Fruit fly (Drosophila melanogaster) whole organism, embryonic: ENCODE results near the gene Prp5.
A peak's percentile ranks its signal among the peaks of the same experiment; 100 is the strongest.

Source experiments
- Asciz ChIP-seq: fragments of 200-800 bp; sonication (Bioruptor generic); optimal IDR thresholded peaks from 2 replicates; lab custom pipeline; 2017; ENCODE audit warnings: missing biosample characterization, mild to moderate bottlenecking, missing genetic modification characterization, missing genetic modification reagents
- Atf6 ChIP-seq: fragments of 200-800 bp; sonication (Bioruptor generic); IDR thresholded peaks from 2 replicates; pipeline ENCODE4 v1.3.6; 2022; ENCODE audit warnings: missing biosample characterization, missing genetic modification characterization
- CG11560 ChIP-seq: fragments of 200-800 bp; sonication (Bioruptor generic); IDR thresholded peaks from 3 replicates; pipeline ENCODE4 v1.3.6; 2022; ENCODE audit warnings: missing biosample characterization, missing genetic modification characterization
- CG12391 ChIP-seq: fragments of 200-800 bp; sonication (Bioruptor generic); optimal IDR thresholded peaks from 3 replicates; lab custom pipeline; 2018; ENCODE audit warnings: missing biosample characterization, mild to moderate bottlenecking, missing genetic modification characterization, moderate library complexity
- CG12942 ChIP-seq: fragments of 200-800 bp; sonication (Bioruptor generic); optimal IDR thresholded peaks from 3 replicates; lab custom pipeline; 2016; ENCODE audit warnings: missing biosample characterization, missing genetic modification characterization
- CG13624 ChIP-seq: fragments of 200-800 bp; sonication (Bioruptor generic); optimal IDR thresholded peaks from 2 replicates; lab custom pipeline; 2016; ENCODE audit warnings: missing biosample characterization, missing genetic modification characterization
- CG16779 ChIP-seq: fragments of 200-800 bp; sonication (Bioruptor generic); IDR thresholded peaks from 2 replicates; pipeline ENCODE4 v1.3.6; 2022; ENCODE audit warnings: missing biosample characterization, missing genetic modification characterization
- CG2202 ChIP-seq: fragments of 200-800 bp; sonication (Bioruptor generic); optimal IDR thresholded peaks from 2 replicates; lab custom pipeline; 2018; ENCODE audit warnings: missing biosample characterization, mild to moderate bottlenecking, missing genetic modification characterization
- CG3065 ChIP-seq: fragments of 200-800 bp; sonication (Bioruptor generic); optimal IDR thresholded peaks from 2 replicates; lab custom pipeline; 2016; ENCODE audit warnings: missing biosample characterization, missing genetic modification characterization
- CG3838 ChIP-seq: fragments of 200-800 bp; sonication (Bioruptor generic); optimal IDR thresholded peaks from 3 replicates; lab custom pipeline; 2016; ENCODE audit warnings: missing biosample characterization, missing genetic modification characterization
- CG42726 ChIP-seq: fragments of 200-800 bp; sonication (Bioruptor generic); IDR thresholded peaks from 2 replicates; pipeline ENCODE4 v1.3.6; 2022; ENCODE audit warnings: missing biosample characterization, missing genetic modification characterization; ENCODE audit not compliant: partially characterized antibody
- CG4404 ChIP-seq: fragments of 200-800 bp; sonication (Bioruptor generic); IDR thresholded peaks from 2 replicates; pipeline ENCODE4 v1.3.6; 2022; ENCODE audit warnings: missing biosample characterization, missing genetic modification characterization
- CG6254 ChIP-seq: fragments of 200-800 bp; sonication (Bioruptor generic); optimal IDR thresholded peaks from 3 replicates; lab custom pipeline; 2017; ENCODE audit warnings: mild to moderate bottlenecking, missing biosample characterization, missing genetic modification reagents, missing genetic modification characterization
- CG6683 ChIP-seq: fragments of 200-800 bp; sonication (Bioruptor generic); optimal IDR thresholded peaks from 2 replicates; lab custom pipeline; 2017; ENCODE audit warnings: missing biosample characterization, mild to moderate bottlenecking, missing genetic modification characterization, missing genetic modification reagents
- CG6765 ChIP-seq: fragments of 200-800 bp; sonication (Bioruptor generic); optimal IDR thresholded peaks from 3 replicates; lab custom pipeline; 2017; ENCODE audit warnings: missing biosample characterization, mild to moderate bottlenecking, missing genetic modification characterization
- CG7987 ChIP-seq: fragments of 200-800 bp; sonication (Bioruptor generic); optimal IDR thresholded peaks from 2 replicates; lab custom pipeline; 2018; ENCODE audit warnings: missing biosample characterization, mild to moderate bottlenecking, missing genetic modification characterization, moderate library complexity
- CG8290 ChIP-seq, 3 experiments: fragments of 200-800 bp; sonication (Bioruptor generic); optimal IDR thresholded peaks; 2 replicates each; lab custom pipeline; 2016 to 2019; ENCODE audit warnings: missing biosample characterization in 3 of 3, missing genetic modification characterization in 3 of 3, mild to moderate bottlenecking in 2 of 3, moderate library complexity in 1 of 3
- CG8944 ChIP-seq: fragments of 200-800 bp; sonication (Bioruptor generic); optimal IDR thresholded peaks from 3 replicates; lab custom pipeline; 2016; ENCODE audit warnings: missing biosample characterization, missing genetic modification characterization
- CG9797 ChIP-seq: fragments of 200-800 bp; sonication (Bioruptor generic); optimal IDR thresholded peaks from 3 replicates; lab custom pipeline; 2018; ENCODE audit warnings: missing biosample characterization, mild to moderate bottlenecking, missing genetic modification characterization
- Dek ChIP-seq: fragments of 200-800 bp; sonication (Bioruptor generic); optimal IDR thresholded peaks from 3 replicates; lab custom pipeline; 2019; ENCODE audit warnings: missing biosample characterization, mild to moderate bottlenecking, missing genetic modification characterization, moderate library complexity
- Dll ChIP-seq: fragments of 200-800 bp; sonication (Bioruptor generic); IDR thresholded peaks from 4 replicates; pipeline ENCODE4 v1.3.6; 2022; ENCODE audit warnings: missing biosample characterization, missing genetic modification characterization; ENCODE audit not compliant: partially characterized antibody
- Doc2 ChIP-seq: fragments of 200-800 bp; sonication (Bioruptor generic); IDR thresholded peaks from 2 replicates; pipeline ENCODE4 v1.3.6; 2022; ENCODE audit warnings: missing biosample characterization, missing genetic modification characterization
- Fer1 ChIP-seq: fragments of 200-800 bp; sonication (Bioruptor generic); optimal IDR thresholded peaks from 2 replicates; lab custom pipeline; 2017; ENCODE audit warnings: missing biosample characterization, mild to moderate bottlenecking, missing genetic modification characterization
- GATAe ChIP-seq: fragments of 200-800 bp; sonication (Bioruptor generic); conservative IDR thresholded peaks from 2 replicates; pipeline ENCODE4 v1.3.6; 2022; ENCODE audit warnings: missing biosample characterization, missing genetic modification characterization
- HLH54F ChIP-seq: fragments of 200-800 bp; sonication (Bioruptor generic); optimal IDR thresholded peaks from 3 replicates; lab custom pipeline; 2016; ENCODE audit warnings: missing biosample characterization, missing genetic modification characterization
- HLHmδ ChIP-seq: fragments of 200-800 bp; sonication (Bioruptor generic); optimal IDR thresholded peaks from 2 replicates; lab custom pipeline; 2018; ENCODE audit warnings: missing biosample characterization, mild to moderate bottlenecking, missing genetic modification characterization, moderate library complexity
- Sox100B ChIP-seq: fragments of 200-800 bp; sonication (Bioruptor generic); optimal IDR thresholded peaks from 3 replicates; lab custom pipeline; 2018; ENCODE audit warnings: missing biosample characterization, mild to moderate bottlenecking, missing genetic modification characterization
- al ChIP-seq: fragments of 200-800 bp; sonication (Bioruptor generic); IDR thresholded peaks from 2 replicates; pipeline ENCODE4 v1.3.6; 2022; ENCODE audit warnings: missing biosample characterization, missing genetic modification characterization
- ase ChIP-seq: fragments of 200-800 bp; sonication (Bioruptor generic); IDR thresholded peaks from 3 replicates; pipeline ENCODE4 v1.3.6; 2022; ENCODE audit warnings: missing biosample characterization, missing genetic modification characterization
- cad ChIP-seq: fragments of >200 bp; optimal IDR thresholded peaks from 2 replicates; lab custom pipeline; 2017; ENCODE audit warnings: missing biosample characterization, missing genetic modification characterization
- esg ChIP-seq: fragments of 200-800 bp; sonication (Bioruptor generic); conservative IDR thresholded peaks from 2 replicates; pipeline ENCODE4 v1.3.6; 2022; ENCODE audit warnings: missing biosample characterization, missing genetic modification characterization
- gfzf ChIP-seq: fragments of 200-800 bp; sonication (Bioruptor generic); optimal IDR thresholded peaks from 2 replicates; lab custom pipeline; 2016; ENCODE audit warnings: missing biosample characterization, mild to moderate bottlenecking, missing genetic modification characterization, moderate library complexity
- jumu ChIP-seq: fragments of 200-800 bp; sonication (Bioruptor generic); optimal IDR thresholded peaks from 3 replicates; lab custom pipeline; 2016; ENCODE audit warnings: missing biosample characterization, missing genetic modification characterization
- mld ChIP-seq: fragments of 200-800 bp; sonication (Bioruptor generic); IDR thresholded peaks from 3 replicates; pipeline ENCODE4 v1.3.6; 2022; ENCODE audit warnings: missing biosample characterization, missing genetic modification characterization; ENCODE audit not compliant: partially characterized antibody
- onecut ChIP-seq: fragments of 200-800 bp; sonication (Bioruptor generic); IDR thresholded peaks from 2 replicates; pipeline ENCODE4 v1.3.6; 2022; ENCODE audit warnings: missing biosample characterization, missing genetic modification characterization
- p53 ChIP-seq: fragments of 200-800 bp; sonication (Bioruptor generic); optimal IDR thresholded peaks from 2 replicates; lab custom pipeline; 2016; ENCODE audit warnings: missing biosample characterization, missing genetic modification characterization
- pan ChIP-seq, 4 experiments: fragments of >200 bp in 3 of 4; fragments of 200-800 bp in 1 of 4; sonication (Bioruptor generic) in 1 of 4; optimal IDR thresholded peaks in 3 of 4; IDR thresholded peaks in 1 of 4; 2 replicates each; pipeline versions ENCODE4 v1.3.6 to Lab custom; 2017 to 2022; ENCODE audit warnings: missing biosample characterization in 2 of 4, missing genetic modification characterization in 2 of 4, mixed read lengths in 1 of 4
- pzg ChIP-seq: fragments of 200-800 bp; sonication (Bioruptor generic); optimal IDR thresholded peaks from 3 replicates; lab custom pipeline; 2018; ENCODE audit warnings: missing biosample characterization, mild to moderate bottlenecking, missing genetic modification characterization, moderate library complexity
- shn ChIP-seq: fragments of 200-800 bp; sonication (Bioruptor generic); optimal IDR thresholded peaks from 3 replicates; lab custom pipeline; 2016; ENCODE audit warnings: missing biosample characterization, missing genetic modification characterization
- sr ChIP-seq: fragments of 200-800 bp; sonication (Bioruptor generic); IDR thresholded peaks from 3 replicates; pipeline ENCODE4 v1.3.6; 2022; ENCODE audit warnings: missing biosample characterization, missing genetic modification characterization
- tio ChIP-seq: fragments of 200-800 bp; sonication (Bioruptor generic); optimal IDR thresholded peaks from 2 replicates; lab custom pipeline; 2017; ENCODE audit warnings: missing biosample characterization, missing genetic modification characterization, inconsistent platforms
- tup ChIP-seq: fragments of 200-800 bp; sonication (Bioruptor generic); optimal IDR thresholded peaks from 2 replicates; lab custom pipeline; 2016; ENCODE audit warnings: missing biosample characterization, mild to moderate bottlenecking, missing genetic modification characterization, moderate library complexity
- tx ChIP-seq: fragments of 200-800 bp; sonication (Bioruptor generic); optimal IDR thresholded peaks from 2 replicates; lab custom pipeline; 2016; ENCODE audit warnings: missing biosample characterization, missing genetic modification characterization
- vnd ChIP-seq: fragments of 200-800 bp; sonication (Bioruptor generic); IDR thresholded peaks from 3 replicates; pipeline ENCODE4 v1.3.6; 2022; ENCODE audit warnings: missing biosample characterization, missing genetic modification characterization; ENCODE audit not compliant: partially characterized antibody
- wdn ChIP-seq: fragments of 200-800 bp; sonication (Bioruptor generic); IDR thresholded peaks from 2 replicates; pipeline ENCODE4 v1.3.6; 2022; ENCODE audit warnings: missing biosample characterization, missing genetic modification characterization
- wor ChIP-seq: fragments of 200-800 bp; sonication (Bioruptor generic); IDR thresholded peaks from 2 replicates; pipeline ENCODE4 v1.3.6; 2022; ENCODE audit warnings: missing biosample characterization, missing genetic modification characterization
- zf30C ChIP-seq: fragments of 200-800 bp; sonication (Bioruptor generic); optimal IDR thresholded peaks from 3 replicates; lab custom pipeline; 2018; ENCODE audit warnings: missing biosample characterization, mild to moderate bottlenecking, missing genetic modification characterization
- zfh2 ChIP-seq: fragments of 200-800 bp; sonication (Bioruptor generic); optimal IDR thresholded peaks from 2 replicates; lab custom pipeline; 2016; ENCODE audit warnings: missing biosample characterization, missing genetic modification characterization

The Prp5 gene

DNA sequence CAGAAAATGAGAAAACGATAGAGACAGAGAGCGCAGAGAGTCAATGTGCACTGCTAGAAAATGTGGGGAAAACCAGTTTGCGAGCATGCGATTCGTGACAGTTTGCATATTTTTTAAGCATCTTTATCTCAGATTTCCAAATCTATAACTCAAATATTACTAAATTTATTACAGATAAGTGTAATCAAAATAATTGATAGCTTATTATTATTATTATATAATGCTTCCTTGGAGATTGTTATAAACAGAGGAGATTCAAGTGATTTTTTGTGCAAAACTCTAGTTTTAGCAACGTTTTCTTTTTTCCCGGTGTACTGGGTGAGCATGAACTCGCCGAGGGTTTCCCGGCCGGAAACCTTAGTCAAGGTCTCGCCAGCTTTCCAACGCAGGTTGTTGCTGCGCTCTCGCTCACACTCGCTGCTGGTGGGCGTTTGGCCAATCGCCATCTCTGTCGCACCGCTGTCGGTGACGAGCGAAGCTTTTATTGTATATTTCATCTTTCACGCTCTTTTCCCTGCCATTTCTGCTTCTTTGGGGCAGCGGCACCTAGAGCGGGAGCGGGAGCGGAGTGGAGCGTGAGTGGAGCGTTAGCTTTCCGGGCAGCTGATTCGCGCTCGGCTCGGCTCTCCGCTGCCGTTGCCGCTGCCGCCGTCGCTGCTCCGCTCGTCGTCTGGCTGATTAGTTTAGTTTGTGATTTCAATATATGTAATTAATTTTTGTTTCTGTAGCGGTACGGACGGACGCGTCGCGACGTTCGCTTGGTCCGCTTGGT is 46.5 kb upstream of the Prp5 start (continued):
- TF ChIP-seq zf30C (GFP tag; lab: Kevin White, UChicago) (peak; percentile 92), tup (GFP tag; lab: Kevin White, UChicago) (peak; percentile 82), CG42726 (GFP tag; lab: Robert Waterston, UW) (no peak), shn (peak; percentile 68), HLHmδ (peak; percentile 5), wor (GFP tag; lab: Robert Waterston, UW) (peak; percentile 98), CG6683 (GFP tag; lab: Kevin White, UChicago) (peak; percentile 96), Asciz (GFP tag; lab: Kevin White, UChicago) (peak; percentile 98), al (GFP tag; lab: Robert Waterston, UW) (peak; percentile 97), CG8290 (GFP tag; optimal IDR thresholded peaks at IDR 0.05; lab: Kevin White, UChicago) (peak; percentile 82), CG8290 (tag; optimal IDR thresholded peaks at IDR 0.05; lab: Kevin White, UChicago) (peak; percentile 47 to 60), p53 (peak; percentile 22), wdn (GFP tag; lab: Robert Waterston, UW) (peak; percentile 93), onecut (GFP tag; lab: Robert Waterston, UW) (peak; percentile 90), CG2202 (tag; lab: Kevin White, UChicago) (peak; percentile 83), sr (GFP tag; lab: Robert Waterston, UW) (peak; percentile 80), Dll (no peak), HLH54F (GFP tag; lab: Kevin White, UChicago) (peak; percentile 77), CG4404 (GFP tag; lab: Robert Waterston, UW) (peak; percentile 94), mld (GFP tag; lab: Robert Waterston, UW) (no peak), gfzf (GFP tag; lab: Kevin White, UChicago) (no peak), CG12942 (peak; percentile 95), tio (peak; percentile 97), CG3838 (peak; percentile 62), vnd (no peak), Dek (tag; lab: Kevin White, UChicago) (peak; percentile 98), CG3065 (GFP tag; lab: Kevin White, UChicago) (peak; percentile 90), Fer1 (peak; percentile 99), CG13624 (peak; percentile 77), CG16779 (peak; percentile 62), CG8944 (GFP tag; lab: Kevin White, UChicago) (peak; percentile 59), GATAe (GFP tag; lab: Robert Waterston, UW) (peak; percentile 90), CG12391 (peak; percentile 98), tx (GFP tag; lab: Kevin White, UChicago) (peak; percentile 48), CG11560 (tag; lab: Robert Waterston, UW) (peak; percentile 91), Sox100B (GFP tag; lab: Kevin White, UChicago) (peak; percentile 99), CG6765 (GFP tag; lab: Kevin White, UChicago) (peak; percentile 96), jumu (GFP tag; lab: Kevin White, UChicago) (peak; percentile 58), esg (GFP tag; lab: Robert Waterston, UW) (peak; percentile 97), zfh2 (peak; percentile 86), Doc2 (GFP tag; lab: Robert Waterston, UW) (peak; percentile 90), pan (optimal IDR thresholded peaks at IDR 0.05; lab: Kevin White, UChicago) (no peak), pan (GFP tag; optimal IDR thresholded peaks at IDR 0.05 in 1 of 2, IDR thresholded peaks at IDR 0.05 in 1 of 2) (peak in 1 of 2 experiments; percentile 97), CG9797 (peak; percentile 48), pzg (GFP tag; lab: Kevin White, UChicago) (peak; percentile 11), Atf6 (GFP tag; lab: Robert Waterston, UW) (peak; percentile 98), CG7987 (peak; percentile 86), CG6254 (GFP tag; lab: Kevin White, UChicago) (peak; percentile 92), ase (peak; percentile 95), cad (GFP tag; lab: Kevin White, UChicago) (no peak)
